Worm (Caenorhabditis elegans) whole organism, L2 larva: ENCODE data around the gene spl-1.

Experiments
- F13H6.1 ChIP-seq: sonication (generic microtip); optimal IDR thresholded peaks from 2 replicates; lab custom pipeline; 2016; ENCODE audit warnings: missing genetic modification characterization, missing compliant biosample characterization
- ZK546.5 ChIP-seq: sonication (generic microtip); optimal IDR thresholded peaks from 2 replicates; lab custom pipeline; 2017; ENCODE audit warnings: missing biosample characterization, missing genetic modification characterization
- egl-27 ChIP-seq: sonication (generic microtip); optimal IDR thresholded peaks from 3 replicates; lab custom pipeline; 2017; ENCODE audit warnings: missing biosample characterization, missing genetic modification reagents, missing genetic modification characterization
- fos-1 ChIP-seq: fragments of 150-350 bp; optimal IDR thresholded peaks from 2 replicates; lab custom pipeline; 2014; ENCODE audit warnings: missing biosample characterization, missing genetic modification characterization
- nhr-12 ChIP-seq: fragments of 150-350 bp; optimal IDR thresholded peaks from 2 replicates; lab custom pipeline; 2014; ENCODE audit warnings: missing biosample characterization, missing genetic modification characterization
- nhr-77 ChIP-seq: fragments of 150-350 bp; optimal IDR thresholded peaks from 2 replicates; lab custom pipeline; 2014; ENCODE audit warnings: missing biosample characterization, missing genetic modification characterization
- ztf-11 ChIP-seq: sonication (generic microtip); optimal IDR thresholded peaks from 2 replicates; lab custom pipeline; 2017; ENCODE audit warnings: missing biosample characterization, missing genetic modification characterization

DNA sequence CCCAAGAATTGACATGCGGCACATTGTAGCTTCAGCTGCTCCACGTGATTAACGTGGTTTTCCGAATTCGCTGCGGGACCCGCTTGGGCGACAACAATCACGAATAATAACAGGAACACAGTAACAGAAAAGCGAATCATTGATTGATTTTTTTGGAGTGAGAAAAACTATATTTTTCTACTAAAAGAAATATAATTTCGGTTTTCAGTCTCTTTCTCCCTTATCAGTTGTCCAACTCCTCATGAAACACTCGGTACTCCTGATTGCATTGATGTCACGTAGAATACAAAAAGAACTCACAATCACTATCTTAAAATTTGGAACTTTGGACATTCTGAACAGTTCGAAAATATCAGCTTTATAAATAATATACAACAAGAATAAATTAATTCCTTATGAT, 45.9 kb upstream of the spl-1 start, which contains the start of gene Y66H1A.5:
- TF ChIP-seq F13H6.1 (no peak), ZK546.5 (tag; lab: Kevin White, UChicago) (no peak), fos-1 (tag; lab: Kevin White, UChicago) (peak; percentile 57), ztf-11 (tag; lab: Kevin White, UChicago) (no peak), nhr-77 (no peak), egl-27 (tag; lab: Kevin White, UChicago) (no peak), nhr-12 (tag; lab: Kevin White, UChicago) (no peak)
